Fruit fly (Drosophila melanogaster) whole organism, embryonic: Measurements from ENCODE around the gene CG5262.
A peak's percentile ranks its signal among the peaks of the same experiment; 100 is the strongest.

ENCODE experiments used
- Antp ChIP-seq: fragments of 200-800 bp; sonication (Bioruptor generic); optimal IDR thresholded peaks from 3 replicates; lab custom pipeline; 2016; ENCODE audit warnings: missing biosample characterization, missing genetic modification characterization
- CG10366 ChIP-seq: fragments of 200-800 bp; sonication (Bioruptor generic); IDR thresholded peaks from 2 replicates; pipeline ENCODE4 v1.3.6; 2022; ENCODE audit warnings: missing biosample characterization, missing genetic modification characterization
- CG10462 ChIP-seq: fragments of 200-800 bp; sonication (Bioruptor generic); optimal IDR thresholded peaks from 2 replicates; lab custom pipeline; 2016; ENCODE audit warnings: missing biosample characterization, missing genetic modification characterization
- CG11456 ChIP-seq: fragments of 200-800 bp; sonication (Bioruptor generic); IDR thresholded peaks from 3 replicates; pipeline ENCODE4 v1.3.6; 2022; ENCODE audit warnings: missing biosample characterization, missing genetic modification characterization
- CG12659 ChIP-seq: fragments of 200-800 bp; sonication (Bioruptor generic); optimal IDR thresholded peaks from 3 replicates; lab custom pipeline; 2017; ENCODE audit warnings: mild to moderate bottlenecking, missing biosample characterization, missing genetic modification reagents, missing genetic modification characterization
- CG12769 ChIP-seq: fragments of 200-800 bp; sonication (Bioruptor generic); optimal IDR thresholded peaks from 2 replicates; lab custom pipeline; 2019; ENCODE audit warnings: missing biosample characterization, mild to moderate bottlenecking, missing genetic modification characterization, moderate library complexity
- CG12942 ChIP-seq: fragments of 200-800 bp; sonication (Bioruptor generic); optimal IDR thresholded peaks from 3 replicates; lab custom pipeline; 2016; ENCODE audit warnings: missing biosample characterization, missing genetic modification characterization
- CG13424 ChIP-seq: fragments of 200-800 bp; sonication (Bioruptor generic); optimal IDR thresholded peaks from 2 replicates; lab custom pipeline; 2019; ENCODE audit warnings: missing biosample characterization, mild to moderate bottlenecking, missing genetic modification characterization, moderate library complexity
- CG15514 ChIP-seq: fragments of 200-800 bp; sonication (Bioruptor generic); optimal IDR thresholded peaks from 3 replicates; lab custom pipeline; 2017; ENCODE audit warnings: missing biosample characterization, missing genetic modification characterization, mild to moderate bottlenecking, moderate library complexity, missing genetic modification reagents
- CG1602 ChIP-seq: fragments of 200-800 bp; sonication (Bioruptor generic); optimal IDR thresholded peaks from 3 replicates; lab custom pipeline; 2016; ENCODE audit warnings: missing biosample characterization, missing genetic modification characterization
- CG18011 ChIP-seq: fragments of 200-800 bp; sonication (Bioruptor generic); optimal IDR thresholded peaks from 2 replicates; lab custom pipeline; 2017; ENCODE audit warnings: missing biosample characterization, missing genetic modification characterization, mild to moderate bottlenecking, moderate library complexity, missing genotype
- CG18619 ChIP-seq: fragments of 200-800 bp; sonication (Bioruptor generic); optimal IDR thresholded peaks from 3 replicates; lab custom pipeline; 2017; ENCODE audit warnings: missing biosample characterization, mild to moderate bottlenecking, missing genetic modification characterization
- CG3163 ChIP-seq: fragments of 200-800 bp; sonication (Bioruptor generic); optimal IDR thresholded peaks from 3 replicates; lab custom pipeline; 2016; ENCODE audit warnings: missing biosample characterization, missing genetic modification characterization
- CG32772 ChIP-seq: fragments of 200-800 bp; sonication (Bioruptor generic); IDR thresholded peaks from 2 replicates; pipeline ENCODE4 v1.3.6; 2022; ENCODE audit warnings: missing biosample characterization, missing genetic modification characterization
- CG3407 ChIP-seq: fragments of 200-800 bp; sonication (Bioruptor generic); optimal IDR thresholded peaks from 2 replicates; lab custom pipeline; 2018; ENCODE audit warnings: missing biosample characterization, mild to moderate bottlenecking, missing genetic modification characterization
- CG3847 ChIP-seq: fragments of 200-800 bp; sonication (Bioruptor generic); IDR thresholded peaks from 2 replicates; pipeline ENCODE4 v1.3.6; 2022; ENCODE audit warnings: missing biosample characterization, missing genetic modification characterization
- CG42726 ChIP-seq: fragments of 200-800 bp; sonication (Bioruptor generic); IDR thresholded peaks from 2 replicates; pipeline ENCODE4 v1.3.6; 2022; ENCODE audit warnings: missing biosample characterization, missing genetic modification characterization; ENCODE audit not compliant: partially characterized antibody
- CG4328 ChIP-seq: fragments of 200-800 bp; sonication (Bioruptor generic); optimal IDR thresholded peaks from 3 replicates; lab custom pipeline; 2017; ENCODE audit warnings: missing biosample characterization, missing genetic modification reagents, missing genetic modification characterization
- Camta ChIP-seq: fragments of 200-800 bp; sonication (Bioruptor generic); optimal IDR thresholded peaks from 2 replicates; lab custom pipeline; 2016; ENCODE audit warnings: missing biosample characterization, missing genetic modification characterization
- Dbx ChIP-seq: fragments of 200-800 bp; sonication (Bioruptor generic); IDR thresholded peaks from 3 replicates; pipeline ENCODE4 v1.3.6; 2022; ENCODE audit warnings: missing biosample characterization, missing genetic modification characterization
- Dll ChIP-seq: fragments of 200-800 bp; sonication (Bioruptor generic); IDR thresholded peaks from 4 replicates; pipeline ENCODE4 v1.3.6; 2022; ENCODE audit warnings: missing biosample characterization, missing genetic modification characterization; ENCODE audit not compliant: partially characterized antibody
- ERR ChIP-seq: fragments of 200-800 bp; sonication (Bioruptor generic); optimal IDR thresholded peaks from 2 replicates; lab custom pipeline; 2016; ENCODE audit warnings: missing biosample characterization, missing genetic modification characterization
- Elba2 ChIP-seq: fragments of 200-800 bp; sonication (Bioruptor generic); optimal IDR thresholded peaks from 3 replicates; lab custom pipeline; 2016; ENCODE audit warnings: missing biosample characterization, missing genetic modification characterization
- Fer1 ChIP-seq: fragments of 200-800 bp; sonication (Bioruptor generic); optimal IDR thresholded peaks from 2 replicates; lab custom pipeline; 2017; ENCODE audit warnings: missing biosample characterization, mild to moderate bottlenecking, missing genetic modification characterization
- H2.0 ChIP-seq: fragments of 200-800 bp; sonication (Bioruptor generic); IDR thresholded peaks from 2 replicates; pipeline ENCODE4 v1.3.6; 2022; ENCODE audit warnings: missing biosample characterization, missing genetic modification characterization
- HLHmδ ChIP-seq: fragments of 200-800 bp; sonication (Bioruptor generic); optimal IDR thresholded peaks from 2 replicates; lab custom pipeline; 2018; ENCODE audit warnings: missing biosample characterization, mild to moderate bottlenecking, missing genetic modification characterization, moderate library complexity
- Med ChIP-seq: fragments of 200-800 bp; sonication (Bioruptor generic); peaks from one replicate; lab custom pipeline; 2016; ENCODE audit warnings: missing biosample characterization, missing genetic modification characterization, mild to moderate bottlenecking, inconsistent platforms, moderate library complexity
- Nf-YB ChIP-seq: fragments of 200-800 bp; sonication (Bioruptor generic); optimal IDR thresholded peaks from 3 replicates; lab custom pipeline; 2019; ENCODE audit warnings: missing biosample characterization, mild to moderate bottlenecking, missing genetic modification characterization, moderate library complexity
- PHDP ChIP-seq: fragments of 200-800 bp; sonication (Bioruptor generic); optimal IDR thresholded peaks from 3 replicates; lab custom pipeline; 2018; ENCODE audit warnings: missing biosample characterization, mild to moderate bottlenecking, missing genetic modification characterization, moderate library complexity
- Ravus ChIP-seq: fragments of 200-800 bp; sonication (Bioruptor generic); IDR thresholded peaks from 2 replicates; pipeline ENCODE4 v1.3.6; 2022; ENCODE audit warnings: missing biosample characterization, missing genetic modification characterization
- bigmax ChIP-seq: fragments of 200-800 bp; sonication (Bioruptor generic); optimal IDR thresholded peaks from 2 replicates; lab custom pipeline; 2018; ENCODE audit warnings: missing biosample characterization, mild to moderate bottlenecking, missing genetic modification characterization
- cato ChIP-seq: fragments of 200-800 bp; sonication (Bioruptor generic); optimal IDR thresholded peaks from 2 replicates; lab custom pipeline; 2016; ENCODE audit warnings: missing biosample characterization, missing genetic modification characterization, borderline replicate concordance
- caup ChIP-seq: fragments of 200-800 bp; sonication (Bioruptor generic); optimal IDR thresholded peaks from 3 replicates; lab custom pipeline; 2017; ENCODE audit warnings: missing biosample characterization, mild to moderate bottlenecking, missing genetic modification characterization, moderate library complexity; ENCODE audit not compliant: severe bottlenecking
- chif ChIP-seq, 2 experiments: fragments of 200-800 bp; sonication (Bioruptor generic); optimal IDR thresholded peaks; 3 replicates each; lab custom pipeline; 2016; ENCODE audit warnings: missing biosample characterization in 2 of 2, missing genetic modification characterization in 2 of 2
- dysf ChIP-seq: fragments of 200-800 bp; sonication (Bioruptor generic); IDR thresholded peaks from 3 replicates; pipeline ENCODE4 v1.3.6; 2022; ENCODE audit warnings: missing biosample characterization, missing genetic modification characterization
- fd3F ChIP-seq: fragments of 200-800 bp; sonication (Bioruptor generic); optimal IDR thresholded peaks from 2 replicates; lab custom pipeline; 2018; ENCODE audit warnings: missing biosample characterization, mild to moderate bottlenecking, missing genetic modification characterization, moderate library complexity
- fd96Cb ChIP-seq: fragments of 200-800 bp; sonication (Bioruptor generic); optimal IDR thresholded peaks from 2 replicates; lab custom pipeline; 2018; ENCODE audit warnings: missing biosample characterization, mild to moderate bottlenecking, missing genetic modification characterization, moderate library complexity
- ham ChIP-seq: fragments of 200-800 bp; sonication (Bioruptor generic); IDR thresholded peaks from 2 replicates; pipeline ENCODE4 v1.3.6; 2022; ENCODE audit warnings: missing biosample characterization, missing genetic modification characterization
- ind ChIP-seq: fragments of 200-800 bp; sonication (Bioruptor generic); optimal IDR thresholded peaks from 3 replicates; lab custom pipeline; 2016; ENCODE audit warnings: missing biosample characterization, missing genetic modification characterization
- jigr1 ChIP-seq: fragments of 200-800 bp; sonication (Bioruptor generic); IDR thresholded peaks from 3 replicates; pipeline ENCODE4 v1.3.6; 2022; ENCODE audit warnings: missing biosample characterization, missing genetic modification characterization
- kay ChIP-seq: fragments of 200-800 bp; sonication (Bioruptor generic); optimal IDR thresholded peaks from 2 replicates; lab custom pipeline; 2016; ENCODE audit warnings: missing biosample characterization, missing genetic modification characterization
- mld ChIP-seq: fragments of 200-800 bp; sonication (Bioruptor generic); IDR thresholded peaks from 3 replicates; pipeline ENCODE4 v1.3.6; 2022; ENCODE audit warnings: missing biosample characterization, missing genetic modification characterization; ENCODE audit not compliant: partially characterized antibody
- ro ChIP-seq: fragments of 200-800 bp; sonication (Bioruptor generic); IDR thresholded peaks from 2 replicates; pipeline ENCODE4 v1.3.6; 2022; ENCODE audit warnings: missing biosample characterization, missing genetic modification characterization
- sens-2 ChIP-seq: fragments of 200-800 bp; sonication (Bioruptor generic); IDR thresholded peaks from 2 replicates; pipeline ENCODE4 v1.3.6; 2022; ENCODE audit warnings: missing biosample characterization, missing genetic modification characterization
- sima ChIP-seq: fragments of 200-800 bp; sonication (Bioruptor generic); optimal IDR thresholded peaks from 2 replicates; lab custom pipeline; 2016; ENCODE audit warnings: missing biosample characterization, missing genetic modification characterization
- tin ChIP-seq: fragments of 200-800 bp; sonication (Bioruptor generic); optimal IDR thresholded peaks from 3 replicates; lab custom pipeline; 2016; ENCODE audit warnings: missing biosample characterization, missing genetic modification characterization
- twi ChIP-seq: fragments of 200-800 bp; optimal IDR thresholded peaks from 2 replicates; lab custom pipeline; 2019; ENCODE audit warnings: missing biosample characterization, mild to moderate bottlenecking, missing genetic modification characterization, moderate library complexity
- vvl ChIP-seq: fragments of 200-800 bp; sonication (Bioruptor generic); IDR thresholded peaks from 2 replicates; pipeline ENCODE4 v1.3.6; 2022; ENCODE audit warnings: missing biosample characterization, missing genetic modification characterization
- yki ChIP-seq: fragments of >200 bp; optimal IDR thresholded peaks from 3 replicates; lab custom pipeline; 2018
- zen2 ChIP-seq: fragments of 200-800 bp; sonication (Bioruptor generic); IDR thresholded peaks from 3 replicates; pipeline ENCODE4 v1.3.6; 2022; ENCODE audit warnings: missing biosample characterization, missing genetic modification characterization; ENCODE audit not compliant: partially characterized antibody

Gene CG5262

dm6 chr3L:20395257-20395909 lies 34.9 kb downstream of the CG5262 start (continued):
- TF ChIP-seq CG3847 (GFP tag; lab: Robert Waterston, UW) (no peak), CG1602 (GFP tag; lab: Kevin White, UChicago) (no peak), mld (GFP tag; lab: Robert Waterston, UW) (no peak), caup (peak; percentile 46), Med (peak; percentile 87), jigr1 (GFP tag; lab: Robert Waterston, UW) (no peak), Elba2 (no peak), CG42726 (GFP tag; lab: Robert Waterston, UW) (no peak), twi (no peak), CG3407 (no peak), kay (GFP tag; lab: Kevin White, UChicago) (no peak), Camta (GFP tag; lab: Kevin White, UChicago) (no peak), Dbx (GFP tag; lab: Robert Waterston, UW) (0 out of 3 replicates have a peak, but pooled peaks have one; percentile 46), CG10462 (GFP tag; lab: Kevin White, UChicago) (no peak), ro (GFP tag; lab: Robert Waterston, UW) (no peak), chif (GFP tag; optimal IDR thresholded peaks at IDR 0.05; lab: Kevin White, UChicago) (peak in 1 of 2 experiments; percentile 2), Ravus (GFP tag; lab: Robert Waterston, UW) (no peak), CG11456 (GFP tag; lab: Robert Waterston, UW) (no peak; the same call in 2 of the 3 replicates), Nf-YB (GFP tag; lab: Kevin White, UChicago) (no peak), bigmax (GFP tag; lab: Kevin White, UChicago) (no peak), CG12942 (GFP tag; lab: Kevin White, UChicago) (no peak), ham (GFP tag; lab: Robert Waterston, UW) (no peak), CG3163 (GFP tag; lab: Kevin White, UChicago) (peak; percentile 17), cato (GFP tag; lab: Kevin White, UChicago) (no peak), CG18011 (no peak), vvl (GFP tag; lab: Robert Waterston, UW) (peak; percentile 25; the same call in 1 of the 2 replicates), CG32772 (GFP tag; lab: Robert Waterston, UW) (no peak), CG4328 (GFP tag; lab: Kevin White, UChicago) (peak; percentile 34), CG12769 (tag; lab: Kevin White, UChicago) (peak; percentile 73), Dll (GFP tag; lab: Robert Waterston, UW) (no peak), fd3F (peak; percentile 7), ERR (GFP tag; lab: Kevin White, UChicago) (no peak), fd96Cb (peak; percentile 9), CG13424 (tag; lab: Kevin White, UChicago) (peak; percentile 26), tin (GFP tag; lab: Kevin White, UChicago) (no peak), sima (GFP tag; lab: Kevin White, UChicago) (no peak), zen2 (GFP tag; lab: Robert Waterston, UW) (no peak), sens-2 (GFP tag; lab: Robert Waterston, UW) (no peak), ind (GFP tag; lab: Kevin White, UChicago) (peak; percentile 55), PHDP (tag; lab: Kevin White, UChicago) (peak; percentile 27), dysf (peak; percentile 58; the same call in 2 of the 3 replicates), Fer1 (GFP tag; lab: Kevin White, UChicago) (peak; percentile 69), yki (no peak), HLHmδ (GFP tag; lab: Kevin White, UChicago) (no peak), CG12659 (peak; percentile 57), CG15514 (GFP tag; lab: Kevin White, UChicago) (peak; percentile 38), CG10366 (GFP tag; lab: Robert Waterston, UW) (peak; percentile 31; the same call in 1 of the 2 replicates), H2.0 (no peak), Antp (GFP tag; lab: Kevin White, UChicago) (peak; percentile 13), CG18619 (GFP tag; lab: Kevin White, UChicago) (peak; percentile 14)
